Fruit fly (Drosophila melanogaster) ovary, adult (tissue): ENCODE data around the gene per.

Experiments
- CG17801 ChIP-seq: fragments of 200-800 bp; optimal IDR thresholded peaks from 2 replicates; lab custom pipeline; 2019; ENCODE audit warnings: missing biosample characterization, mild to moderate bottlenecking, missing genetic modification characterization, moderate library complexity; ENCODE audit not compliant: partially characterized antibody

The per gene

dm6 chrX:2686930-2687329 lies 1.6 kb downstream of the per start:
- TF ChIP-seq CG17801 (GFP tag; lab: Kevin White, UChicago): no peak

DNA sequence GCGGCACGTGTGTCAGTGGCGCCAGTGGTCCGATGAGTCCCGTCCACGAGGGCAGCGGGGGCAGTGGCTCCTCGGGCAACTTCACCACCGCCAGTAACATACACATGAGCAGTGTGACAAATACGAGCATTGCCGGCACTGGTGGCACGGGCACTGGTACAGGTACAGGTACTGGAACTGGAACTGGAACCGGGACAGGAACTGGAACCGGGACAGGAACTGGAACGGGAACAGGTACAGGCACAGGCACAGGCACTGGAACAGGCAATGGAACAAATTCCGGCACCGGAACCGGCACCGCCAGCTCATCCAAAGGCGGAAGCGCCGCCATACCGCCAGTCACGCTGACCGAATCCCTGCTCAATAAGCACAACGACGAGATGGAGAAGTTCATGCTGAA lies 5.0 kb downstream of the per start:
- no peak for TF ChIP-seq CG17801 (GFP tag; lab: Kevin White, UChicago)

DNA sequence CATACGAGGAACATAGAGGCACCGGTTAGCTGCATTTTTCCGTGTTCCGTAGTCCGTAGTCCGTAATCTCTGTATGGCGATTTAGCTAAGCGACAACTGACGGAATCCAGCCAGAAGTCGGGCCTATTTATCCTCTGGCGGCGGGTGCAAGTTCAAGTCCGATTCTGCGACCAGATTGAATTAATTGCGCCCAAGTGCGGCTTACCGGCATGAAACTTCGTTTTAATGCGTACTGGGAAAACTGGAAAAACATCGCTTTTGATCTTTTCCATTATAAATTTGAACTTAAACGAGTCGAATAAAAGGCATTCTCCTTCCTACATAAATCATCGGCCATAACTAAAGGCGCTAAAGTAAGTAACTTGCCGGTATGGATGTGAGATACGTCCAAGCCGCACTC lies 8.4 kb downstream of the per start, which contains the start of gene dyw:
Gene dyw (minus strand): TSS at position 101 of the 400 bp plus-strand sequence.
- no peak for TF ChIP-seq CG17801 (GFP tag; lab: Kevin White, UChicago)

dm6 chrX:2698064-2698894 lies 12.9 kb downstream of the per start, which contains the start of the genes Spg7 and Lint-O:
Spg7 (minus strand) TSS chrX:2698211.
Lint-O (plus strand) TSS chrX:2698701.
- TF ChIP-seq CG17801 (GFP tag; lab: Kevin White, UChicago): no peak

DNA sequence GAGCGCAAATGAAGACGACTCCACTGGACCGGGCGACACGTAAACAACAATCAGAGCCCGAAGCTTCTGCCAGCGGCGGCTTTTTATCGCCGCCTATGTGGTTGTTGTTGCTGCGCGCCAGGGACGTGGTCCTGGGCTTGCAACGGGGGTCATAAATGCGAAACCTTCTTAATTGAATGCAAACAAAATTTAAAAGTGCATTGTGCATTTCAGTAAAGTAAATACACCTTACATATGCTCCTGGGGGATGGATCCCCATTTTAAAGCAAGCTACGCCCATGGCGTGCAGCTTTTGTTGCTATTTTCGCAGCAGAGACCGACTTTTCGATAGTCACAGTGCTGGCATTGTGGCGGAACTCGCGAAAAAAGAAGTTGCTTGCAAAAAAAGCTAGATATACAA lies 18.3 kb downstream of the per start, which contains the start of gene Ugalt:
Gene Ugalt (minus strand): TSS at position 160 of the 400 bp plus-strand sequence.
- TF ChIP-seq CG17801 (GFP tag; lab: Kevin White, UChicago): peak; percentile 100

DNA sequence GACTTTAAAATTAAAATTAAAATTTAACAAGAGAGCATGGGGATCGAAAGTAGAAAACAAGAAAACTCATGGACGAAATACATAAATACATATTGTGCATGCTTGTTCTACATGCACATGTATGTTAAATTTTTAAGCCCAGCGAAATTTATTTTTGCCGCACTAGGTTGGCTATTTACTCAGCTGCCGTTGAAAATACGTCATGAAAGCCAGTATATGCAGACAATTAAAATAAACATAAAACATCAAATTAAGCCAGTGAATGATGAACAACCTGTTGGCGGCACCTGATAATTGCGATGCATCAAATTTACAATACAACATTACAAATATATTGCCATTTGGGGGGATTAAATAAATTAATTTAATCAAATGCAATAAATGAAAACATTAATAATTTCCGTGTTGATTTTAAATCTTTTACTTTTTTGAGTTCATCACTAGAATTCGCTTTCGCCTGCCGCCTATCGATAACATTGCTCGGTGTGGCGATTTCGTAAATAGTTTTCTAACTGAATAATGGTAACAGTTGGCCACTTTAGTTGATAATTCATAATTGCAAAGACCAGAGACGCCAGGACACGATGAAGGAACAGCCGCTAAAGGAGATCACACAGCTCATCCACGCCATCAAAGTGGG lies 18.9 kb downstream of the per start, which contains the start of gene eIF2Bbeta:
Gene eIF2Bbeta (plus strand): TSS at position 438 of the 640 bp plus-strand sequence.
- TF ChIP-seq CG17801 (GFP tag; lab: Kevin White, UChicago): no peak

- no peak for TF ChIP-seq CG17801 (GFP tag; lab: Kevin White, UChicago)
Observed at dm6 chrX:2707377-2708090, 22.2 kb downstream of the per start, which contains the start of gene CG2680. CG2680 (minus strand) TSS chrX:2707427.

dm6 chrX:2708156-2708734 lies 22.9 kb downstream of the per start, which contains the start of gene CG2681:
CG2681 (plus strand) TSS chrX:2708684.
- no peak for TF ChIP-seq CG17801 (GFP tag; lab: Kevin White, UChicago)

- TF ChIP-seq CG17801 (GFP tag; lab: Kevin White, UChicago): peak; percentile 29
Observed at dm6 chrX:2713776-2714175, 28.4 kb downstream of the per start, which contains the start of the genes CG2685 and CG2694. CG2685 (minus strand) TSS chrX:2713960. CG2694 (plus strand) TSS chrX:2714079.

DNA sequence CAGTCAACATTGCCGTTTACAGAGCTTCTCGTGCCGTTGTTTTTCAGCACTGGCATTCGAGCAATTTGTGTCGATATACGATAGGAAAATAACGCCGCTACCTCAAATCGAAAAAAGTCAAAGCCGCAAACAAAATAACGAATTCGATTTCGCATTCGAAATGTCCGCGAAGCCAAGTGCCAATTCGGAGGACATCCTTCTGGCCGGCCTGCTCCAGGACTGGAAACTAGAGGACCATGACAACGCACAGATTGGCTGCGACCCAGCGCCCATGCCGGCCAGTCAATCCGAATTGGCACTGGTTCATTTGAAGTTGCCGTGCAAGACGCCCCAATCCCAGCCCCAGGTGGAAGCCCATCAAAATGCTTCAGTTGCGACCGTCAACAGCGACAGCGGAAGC lies 29.4 kb downstream of the per start:
- TF ChIP-seq CG17801 (GFP tag; lab: Kevin White, UChicago): peak; percentile 65

DNA sequence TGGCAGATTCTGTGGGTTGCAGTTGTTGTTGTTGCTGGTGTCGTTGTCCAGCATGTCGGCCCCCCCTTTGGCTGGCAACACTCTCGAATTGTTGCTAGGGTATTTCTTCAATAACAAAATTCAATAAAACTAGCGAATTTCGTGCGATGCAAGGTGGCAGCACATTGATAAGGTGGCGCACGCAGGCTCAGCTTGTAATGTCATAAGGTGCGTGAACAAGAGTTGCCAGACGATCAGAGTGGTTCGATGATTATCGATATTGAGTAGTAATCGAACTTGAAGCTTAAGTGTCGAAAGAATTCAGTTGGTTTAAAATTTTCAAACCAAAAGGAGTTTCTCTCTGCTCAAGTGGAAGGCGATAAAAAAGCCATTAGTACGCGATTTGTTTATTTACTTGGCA lies 34.7 kb downstream of the per start, which contains the start of gene CG2701:
Gene CG2701 (minus strand): TSS at position 206 of the 400 bp plus-strand sequence.
- peak; percentile 38 for TF ChIP-seq CG17801 (GFP tag; lab: Kevin White, UChicago)

- no peak for TF ChIP-seq CG17801 (GFP tag; lab: Kevin White, UChicago)
Observed at dm6 chrX:2726420-2726819, 41.0 kb downstream of the per start, which contains the start of gene vilya. vilya (plus strand) TSS chrX:2726678.

dm6 chrX:2727506-2727905 lies 42.1 kb downstream of the per start, which contains the start of gene dwg:
dwg (plus strand) TSS chrX:2727698.
- TF ChIP-seq CG17801 (GFP tag; lab: Kevin White, UChicago): peak; percentile 26

- peak; percentile 60 for TF ChIP-seq CG17801 (GFP tag; lab: Kevin White, UChicago)
Observed at dm6 chrX:2732127-2732526, 46.7 kb downstream of the per start, which contains the start of the genes ttm50 and CG2712. ttm50 (minus strand) TSS chrX:2732190. CG2712 (plus strand) TSS chrX:2732469.
